Fruit fly (Drosophila melanogaster) whole organism: ENCODE results near the gene Ocrl.

Experiments used
- CG8478 ChIP-seq: fragments of >200 bp; optimal IDR thresholded peaks from 2 replicates; lab custom pipeline; 2018; ENCODE audit warnings: inconsistent platforms
- Dll ChIP-seq: fragments of >200 bp; optimal IDR thresholded peaks from 2 replicates; lab custom pipeline; 2017
- EcR ChIP-seq, 2 experiments: fragments of >200 bp; optimal IDR thresholded peaks; 2 replicates each; lab custom pipeline; 2017; ENCODE audit warnings: missing biosample characterization in 2 of 2, missing genetic modification characterization in 2 of 2, missing genetic modification reagents in 2 of 2
- pan ChIP-seq: fragments of >200 bp; optimal IDR thresholded peaks from 2 replicates; lab custom pipeline; 2017
- psq ChIP-seq: fragments of >200 bp; optimal IDR thresholded peaks from 2 replicates; lab custom pipeline; 2017
- usp ChIP-seq: fragments of >200 bp; optimal IDR thresholded peaks from 2 replicates; lab custom pipeline; 2017; ENCODE audit warnings: missing biosample characterization, missing genetic modification characterization, mixed read lengths

Gene Ocrl

DNA sequence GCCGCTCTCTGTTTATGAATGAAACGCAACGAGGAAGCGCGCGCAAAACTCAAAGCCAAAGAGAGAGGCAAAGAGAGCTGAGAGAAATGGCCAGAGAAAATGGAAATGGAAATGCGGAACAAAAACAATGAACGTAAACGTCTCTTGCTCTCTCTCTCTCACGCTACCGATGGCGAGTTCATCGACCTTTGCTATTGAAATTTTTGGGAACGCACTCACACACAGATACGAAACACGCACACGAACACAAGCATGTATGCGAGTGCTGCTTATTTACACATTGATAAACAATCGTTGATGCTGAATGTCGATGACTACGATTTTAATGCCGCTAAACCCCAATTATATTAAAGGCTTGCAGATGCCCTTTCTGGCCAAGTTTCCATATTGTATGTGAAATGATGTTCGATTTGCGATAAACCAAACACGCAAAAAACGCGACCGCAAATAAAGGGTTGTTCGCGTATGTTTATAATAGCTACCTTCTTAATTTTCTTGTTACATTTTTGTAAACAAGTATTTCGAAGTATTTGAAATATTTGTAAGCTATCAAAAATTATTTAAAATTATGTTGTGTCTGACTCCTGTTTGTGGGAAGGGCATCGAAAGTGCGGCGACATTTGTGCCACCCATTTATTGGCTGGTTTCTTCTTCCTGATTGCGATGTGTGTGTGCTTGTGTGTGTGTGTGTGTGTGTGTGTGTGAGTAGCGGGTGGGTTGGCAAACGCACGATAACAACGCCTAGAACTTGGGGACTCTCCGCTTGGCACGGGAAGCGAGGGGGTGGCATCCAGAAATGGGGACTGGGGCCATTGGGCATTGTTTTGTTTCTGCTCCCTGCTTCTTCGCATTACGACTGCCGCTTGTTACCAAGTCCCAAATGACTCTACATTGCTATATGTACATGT lies 20.8 kb downstream of the Ocrl start:
- TF ChIP-seq CG8478 (lab: Kevin White, UChicago) = peak; percentile 2
- peak; percentile 69 for TF ChIP-seq Dll (lab: Kevin White, UChicago)
- no peak for TF ChIP-seq usp (GFP tag; lab: Kevin White, UChicago)
- peak; percentile 89 to 94 for TF ChIP-seq EcR (GFP tag; optimal IDR thresholded peaks at IDR 0.05; lab: Kevin White, UChicago)
- TF ChIP-seq psq (lab: Kevin White, UChicago) = no peak
- no peak for TF ChIP-seq pan (lab: Kevin White, UChicago)

DNA sequence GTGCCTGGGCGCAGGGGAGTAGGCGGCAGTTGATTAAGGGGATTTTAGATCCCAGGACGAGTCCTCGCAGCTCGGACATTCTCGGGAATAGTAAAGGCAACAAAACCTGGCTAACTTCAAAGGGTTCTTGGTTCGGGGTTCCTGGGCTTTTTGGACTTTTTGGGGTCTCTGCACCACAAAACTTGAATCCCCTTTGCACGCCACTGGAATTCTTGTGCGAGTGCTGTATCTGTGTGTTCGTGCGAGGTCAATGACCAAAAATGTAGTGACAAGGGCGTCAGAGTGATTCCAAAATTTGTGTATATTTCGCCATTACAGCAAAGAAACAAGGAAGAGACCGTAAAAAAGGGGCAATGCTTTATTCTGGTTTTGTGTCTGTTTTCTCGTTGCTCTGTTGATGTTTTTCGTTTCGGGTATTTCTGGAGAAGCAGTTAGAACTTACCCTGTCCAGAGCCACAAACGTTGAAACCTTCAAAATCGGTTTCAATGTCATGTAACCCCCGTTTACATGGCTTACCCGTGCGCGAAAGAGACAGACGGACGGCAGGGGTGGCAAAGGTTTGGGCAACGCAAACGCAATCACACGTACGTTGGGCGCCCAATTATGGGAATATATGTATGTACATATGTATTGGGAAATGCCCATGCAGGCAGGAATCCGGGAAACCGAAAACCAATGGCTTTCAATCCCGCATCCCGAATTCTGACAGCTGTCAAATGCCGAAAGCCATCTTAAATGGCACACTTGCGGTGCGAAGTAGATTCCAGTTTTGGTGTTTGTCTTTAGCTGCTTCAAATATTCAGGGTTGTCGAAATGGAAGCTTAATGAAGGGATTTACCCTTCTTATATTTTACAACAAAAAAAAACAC lies 21.7 kb downstream of the Ocrl start:
- TF ChIP-seq EcR (GFP tag; optimal IDR thresholded peaks at IDR 0.05; lab: Kevin White, UChicago) = peak; percentile 53 to 70
- TF ChIP-seq psq (lab: Kevin White, UChicago) = no peak

DNA sequence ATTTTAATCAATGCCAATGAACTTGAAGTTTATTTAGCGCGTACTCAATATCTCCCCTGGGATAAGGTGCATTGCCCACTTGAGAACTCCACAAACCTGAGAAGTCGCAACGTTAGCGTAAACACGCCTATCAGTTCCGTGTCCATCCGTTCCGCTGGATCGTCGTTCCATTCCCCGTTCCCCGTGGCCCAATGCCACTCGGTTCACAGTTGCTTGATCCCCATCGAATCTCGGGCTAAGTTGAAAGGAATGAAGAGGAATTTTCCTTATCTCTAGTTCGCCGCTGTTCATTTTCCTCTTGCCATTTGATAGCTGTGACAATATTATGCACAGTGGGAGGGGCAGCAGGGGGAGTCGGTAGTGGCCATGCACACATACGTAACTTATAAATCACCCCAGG lies 22.5 kb downstream of the Ocrl start:
- peak; percentile 83 to 88 for TF ChIP-seq EcR (GFP tag; optimal IDR thresholded peaks at IDR 0.05; lab: Kevin White, UChicago)
- TF ChIP-seq pan (lab: Kevin White, UChicago) = no peak
- TF ChIP-seq psq (lab: Kevin White, UChicago) = no peak
- TF ChIP-seq Dll (lab: Kevin White, UChicago) = no peak

DNA sequence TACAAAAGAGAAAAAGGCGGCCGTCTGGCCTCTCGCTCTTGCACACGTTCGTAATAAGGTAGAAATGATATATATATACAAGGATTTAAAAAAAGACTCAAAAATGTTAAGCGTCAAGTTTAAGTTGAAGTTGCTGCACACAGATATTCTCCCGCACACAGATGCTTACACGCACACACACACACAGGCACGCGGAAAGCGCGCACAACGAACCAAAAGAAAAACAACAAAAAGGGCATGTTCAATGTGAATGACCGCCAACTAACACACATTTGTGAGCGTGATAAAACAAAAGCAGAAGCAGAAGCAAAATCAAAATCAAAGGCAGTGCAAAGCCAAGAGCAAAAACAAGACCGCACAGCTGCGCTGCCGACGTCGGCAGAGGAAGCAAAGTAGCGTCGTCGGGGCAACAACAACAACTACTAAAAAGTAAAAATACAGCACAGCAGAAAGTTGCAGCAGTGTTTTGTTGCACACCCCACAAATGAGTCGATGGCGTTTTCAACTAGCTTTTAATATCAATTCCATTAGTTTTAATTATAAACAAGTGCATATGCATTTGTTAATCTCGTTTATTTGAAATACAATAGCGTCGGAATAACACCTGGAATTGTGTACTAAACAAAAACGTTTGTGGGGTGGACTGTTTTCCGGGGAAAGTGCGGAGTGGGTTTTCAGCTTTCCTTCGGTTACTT lies 24.5 kb downstream of the Ocrl start:
- no peak for TF ChIP-seq psq (lab: Kevin White, UChicago)
- TF ChIP-seq Dll (lab: Kevin White, UChicago) = no peak
- no peak for TF ChIP-seq usp (GFP tag; lab: Kevin White, UChicago)
- TF ChIP-seq pan (lab: Kevin White, UChicago) = no peak
- TF ChIP-seq EcR (GFP tag; optimal IDR thresholded peaks at IDR 0.05; lab: Kevin White, UChicago) = peak; percentile 73 to 93
- TF ChIP-seq CG8478 (lab: Kevin White, UChicago) = no peak

DNA sequence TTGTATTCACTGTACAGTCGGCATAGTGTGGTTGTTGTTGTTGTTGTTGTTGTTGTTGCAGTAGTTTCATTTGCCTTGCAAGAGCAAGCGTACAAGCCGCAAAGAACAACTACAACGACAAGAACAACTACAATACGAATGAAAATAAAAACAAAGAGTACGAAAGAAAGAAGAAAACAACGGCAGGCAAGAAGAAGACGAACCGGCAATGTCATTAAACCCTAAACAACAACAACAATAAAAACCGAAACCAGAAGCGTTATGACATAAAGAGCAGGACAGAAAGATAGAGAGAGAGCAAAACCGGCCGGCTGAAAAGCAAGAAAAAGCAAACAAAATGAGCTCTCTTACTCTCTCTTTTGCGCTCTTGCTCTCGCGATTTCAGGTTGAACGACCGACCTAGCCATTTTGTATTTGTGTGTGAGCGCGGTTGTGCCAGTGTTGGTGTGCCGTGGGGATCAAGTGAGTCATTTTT lies 25.2 kb downstream of the Ocrl start:
- TF ChIP-seq EcR (GFP tag; optimal IDR thresholded peaks at IDR 0.05; lab: Kevin White, UChicago) (peak; percentile 88 to 97), Dll (lab: Kevin White, UChicago) (peak; percentile 58), psq (lab: Kevin White, UChicago) (no peak)

DNA sequence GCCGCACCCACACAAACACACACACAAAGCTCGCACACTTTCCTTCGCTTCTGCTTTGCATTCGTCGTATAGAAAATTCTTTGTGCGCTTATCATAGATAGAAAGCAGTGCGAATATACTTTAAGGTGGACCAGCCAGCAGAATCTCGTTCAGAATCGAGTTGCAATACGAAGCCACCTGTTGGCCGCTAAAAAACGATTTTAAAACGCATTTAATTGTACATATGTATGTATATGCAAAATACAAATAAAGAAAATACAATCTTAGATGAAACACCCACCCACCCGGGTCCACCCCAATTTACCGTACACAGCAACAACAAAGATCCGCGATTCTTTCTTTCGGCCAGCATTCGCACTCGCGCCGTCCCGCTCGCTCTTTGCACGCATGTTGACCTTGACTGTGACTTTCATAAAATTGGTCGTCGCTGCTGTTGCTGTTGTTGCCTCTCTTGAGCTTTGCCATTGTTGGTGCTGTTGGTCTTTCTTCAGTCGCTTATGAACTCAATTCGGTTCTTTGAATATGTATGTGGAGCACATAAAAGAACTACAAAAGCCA lies 25.8 kb downstream of the Ocrl start:
- TF ChIP-seq pan (lab: Kevin White, UChicago) (no peak), usp (GFP tag; lab: Kevin White, UChicago) (no peak), psq (lab: Kevin White, UChicago) (no peak)

DNA sequence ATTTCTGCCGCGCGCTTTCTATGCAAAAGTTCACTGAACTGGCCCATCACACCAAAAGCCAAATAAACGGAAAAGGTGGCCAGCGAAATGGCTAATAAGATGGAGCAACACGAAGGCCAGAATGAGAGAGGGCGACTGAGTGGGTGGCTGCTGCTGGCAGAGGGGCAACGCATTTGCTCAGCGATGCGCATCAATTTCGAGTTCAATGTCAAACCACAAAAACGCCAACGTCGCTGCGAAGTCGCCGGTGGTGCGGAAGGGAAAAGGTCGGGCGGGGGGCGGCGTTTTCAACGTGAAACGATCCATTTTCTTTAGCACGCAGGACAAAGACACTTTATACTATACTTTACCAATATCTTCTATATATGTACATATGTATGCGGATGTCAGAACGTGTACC lies 26.8 kb downstream of the Ocrl start:
- TF ChIP-seq EcR (GFP tag; optimal IDR thresholded peaks at IDR 0.05; lab: Kevin White, UChicago) (peak; percentile 5 to 27), psq (lab: Kevin White, UChicago) (no peak)

DNA sequence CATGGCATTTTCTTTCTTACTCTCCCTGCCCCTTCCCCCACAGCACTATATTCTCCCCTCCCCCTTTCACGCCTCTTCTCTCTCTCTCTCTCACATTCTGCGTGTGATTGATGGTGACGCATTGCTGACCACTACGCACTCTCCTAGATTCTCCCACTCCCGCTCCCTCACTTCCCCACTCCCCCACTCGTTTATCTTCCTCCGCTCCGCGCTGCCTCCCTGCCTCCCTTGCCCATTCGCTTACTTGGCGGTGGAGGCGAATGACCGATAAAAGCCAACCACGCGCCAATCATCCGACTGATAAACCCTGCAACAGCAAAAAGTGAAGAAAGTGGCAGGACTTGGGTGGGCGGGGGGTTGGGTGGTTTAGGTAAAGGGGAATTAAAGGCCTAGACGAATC lies 27.5 kb downstream of the Ocrl start:
- TF ChIP-seq usp (GFP tag; lab: Kevin White, UChicago) (no peak), pan (lab: Kevin White, UChicago) (no peak), EcR (GFP tag; optimal IDR thresholded peaks at IDR 0.05; lab: Kevin White, UChicago) (peak; percentile 85 to 95), CG8478 (lab: Kevin White, UChicago) (no peak)

DNA sequence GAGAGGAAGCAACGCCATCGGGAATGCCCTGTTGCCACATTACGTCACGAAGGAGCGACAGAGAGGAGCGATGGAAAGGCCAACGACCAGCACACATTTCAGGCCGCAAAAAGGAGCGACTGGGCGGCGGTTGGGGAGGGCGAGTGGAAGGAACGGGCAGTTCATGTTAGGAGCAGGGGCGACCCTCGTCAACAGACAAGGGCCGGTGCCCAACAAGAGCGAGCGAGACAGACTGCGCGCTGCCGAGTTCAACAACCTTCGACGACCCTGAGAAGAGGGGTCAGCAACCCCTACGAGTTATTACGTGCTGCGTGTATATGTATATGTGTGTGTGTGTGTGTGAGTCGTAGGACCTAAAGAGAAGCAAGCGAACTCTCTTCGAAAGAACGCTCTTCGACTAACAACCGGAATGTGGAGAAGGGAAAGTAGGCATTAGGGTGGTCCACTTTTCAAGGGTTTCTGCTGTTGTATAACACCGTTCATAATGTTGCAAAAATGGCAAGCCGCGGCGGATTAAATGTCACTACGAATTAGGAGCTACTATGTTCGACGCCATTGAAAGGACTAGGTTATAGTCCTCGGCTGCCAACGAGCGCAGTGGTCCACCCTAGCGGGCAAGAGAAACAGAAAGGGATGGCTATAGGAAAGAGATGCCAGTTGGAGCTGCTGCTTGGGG lies 28.7 kb downstream of the Ocrl start:
- TF ChIP-seq psq (lab: Kevin White, UChicago) = no peak
- TF ChIP-seq EcR (GFP tag; optimal IDR thresholded peaks at IDR 0.05; lab: Kevin White, UChicago) = peak; percentile 99
- TF ChIP-seq Dll (lab: Kevin White, UChicago) = no peak

DNA sequence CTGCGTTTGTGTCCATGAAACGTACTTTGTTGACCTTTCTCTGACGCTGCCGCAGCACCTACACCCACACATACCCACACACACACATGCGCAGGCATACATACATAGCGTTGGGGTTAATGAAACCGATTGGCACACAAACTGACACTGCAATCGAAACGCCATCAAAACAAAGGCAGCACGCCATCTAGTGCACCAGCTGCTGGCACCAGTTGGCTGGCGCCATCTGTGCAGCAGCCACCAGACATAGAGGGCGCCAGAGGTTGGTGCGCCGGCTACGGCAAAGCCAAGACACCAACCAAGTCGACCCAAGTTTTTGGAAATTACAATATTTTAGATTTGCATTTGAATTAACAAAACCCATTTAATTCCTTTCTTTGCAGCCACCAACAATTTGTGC lies 30.1 kb downstream of the Ocrl start:
- peak; percentile 84 to 92 for TF ChIP-seq EcR (GFP tag; optimal IDR thresholded peaks at IDR 0.05; lab: Kevin White, UChicago)
- TF ChIP-seq Dll (lab: Kevin White, UChicago) = peak; percentile 74
- TF ChIP-seq CG8478 (lab: Kevin White, UChicago) = no peak

DNA sequence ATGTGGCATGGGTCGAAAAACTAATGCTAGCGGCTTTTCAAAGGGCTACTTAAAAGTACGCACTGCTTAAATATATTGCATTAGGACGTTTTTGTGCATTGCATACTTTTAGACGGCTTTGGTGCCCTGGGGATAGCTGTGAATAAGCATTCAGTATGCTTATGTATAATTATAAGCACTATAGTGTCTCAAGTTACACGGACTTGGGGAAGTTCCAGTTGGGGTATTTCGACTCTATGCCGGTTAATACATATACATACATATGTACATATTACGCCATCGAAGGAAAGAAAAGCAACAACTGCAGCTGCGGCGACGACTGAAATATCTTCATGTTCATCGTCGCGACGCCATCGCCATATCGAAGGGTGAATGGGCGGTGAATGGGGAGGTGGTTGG lies 40.4 kb downstream of the Ocrl start:
- TF ChIP-seq Dll (lab: Kevin White, UChicago) (no peak), psq (lab: Kevin White, UChicago) (no peak), EcR (GFP tag; optimal IDR thresholded peaks at IDR 0.05; lab: Kevin White, UChicago) (no peak), pan (lab: Kevin White, UChicago) (no peak), usp (GFP tag; lab: Kevin White, UChicago) (no peak), CG8478 (lab: Kevin White, UChicago) (no peak)
